Fruit fly (Drosophila melanogaster) whole organism, embryonic: ENCODE data around the gene kraken.

Experiments
- Bteb2 ChIP-seq: fragments of 200-800 bp; sonication (Bioruptor generic); optimal IDR thresholded peaks from 2 replicates; lab custom pipeline; 2016; ENCODE audit warnings: missing biosample characterization, missing genetic modification characterization
- CG10209 ChIP-seq: fragments of 200-800 bp; sonication (Bioruptor generic); optimal IDR thresholded peaks from 3 replicates; lab custom pipeline; 2017; ENCODE audit warnings: missing biosample characterization, mild to moderate bottlenecking, missing genetic modification characterization, missing genetic modification reagents
- CG10267 ChIP-seq: fragments of 200-800 bp; sonication (Bioruptor generic); optimal IDR thresholded peaks from 2 replicates; lab custom pipeline; 2018; ENCODE audit warnings: missing biosample characterization, mild to moderate bottlenecking, missing genetic modification characterization, moderate library complexity
- CG10979 ChIP-seq: fragments of 200-800 bp; sonication (Bioruptor generic); optimal IDR thresholded peaks from 2 replicates; lab custom pipeline; 2018; ENCODE audit warnings: missing biosample characterization, mild to moderate bottlenecking, missing genetic modification characterization, moderate library complexity
- CG11247 ChIP-seq: fragments of 200-800 bp; sonication (Bioruptor generic); IDR thresholded peaks from 2 replicates; pipeline ENCODE4 v1.3.6; 2022; ENCODE audit warnings: missing biosample characterization, missing genetic modification characterization
- CG11696 ChIP-seq: fragments of 200-800 bp; sonication (Bioruptor generic); IDR thresholded peaks from 2 replicates; pipeline ENCODE4 v1.3.6; 2022; ENCODE audit warnings: missing biosample characterization, missing genetic modification characterization
- CG13123 ChIP-seq: fragments of 200-800 bp; sonication (Bioruptor generic); optimal IDR thresholded peaks from 2 replicates; lab custom pipeline; 2016; ENCODE audit warnings: missing biosample characterization, missing genetic modification characterization
- CG15479 ChIP-seq: fragments of 200-800 bp; sonication (Bioruptor generic); optimal IDR thresholded peaks from 3 replicates; lab custom pipeline; 2019; ENCODE audit warnings: missing biosample characterization, mild to moderate bottlenecking, missing genetic modification characterization, moderate library complexity
- CG17612 ChIP-seq: fragments of 200-800 bp; sonication (Bioruptor generic); IDR thresholded peaks from 2 replicates; pipeline ENCODE4 v1.3.6; 2022; ENCODE audit warnings: missing biosample characterization, missing genetic modification characterization
- CG17829 ChIP-seq: fragments of 200-800 bp; optimal IDR thresholded peaks from 2 replicates; lab custom pipeline; 2019; ENCODE audit warnings: missing biosample characterization, mild to moderate bottlenecking, missing genetic modification characterization, moderate library complexity
- CG2712 ChIP-seq: fragments of 200-800 bp; optimal IDR thresholded peaks from 3 replicates; lab custom pipeline; 2019; ENCODE audit warnings: missing biosample characterization, mild to moderate bottlenecking, missing genetic modification characterization, moderate library complexity
- CG31365 ChIP-seq: fragments of 200-800 bp; sonication (Bioruptor generic); optimal IDR thresholded peaks from 2 replicates; lab custom pipeline; 2018; ENCODE audit warnings: missing biosample characterization, mild to moderate bottlenecking, missing genetic modification characterization
- CG3281 ChIP-seq: fragments of 200-800 bp; sonication (Bioruptor generic); optimal IDR thresholded peaks from 3 replicates; lab custom pipeline; 2017; ENCODE audit warnings: missing biosample characterization, mild to moderate bottlenecking, missing genetic modification characterization
- CG33213 ChIP-seq: fragments of 200-800 bp; sonication (Bioruptor generic); optimal IDR thresholded peaks from 3 replicates; lab custom pipeline; 2016; ENCODE audit warnings: missing biosample characterization, missing genetic modification characterization
- CG4282 ChIP-seq: fragments of 200-800 bp; sonication (Bioruptor generic); optimal IDR thresholded peaks from 2 replicates; lab custom pipeline; 2016; ENCODE audit warnings: missing biosample characterization, missing genetic modification characterization
- CG4328 ChIP-seq: fragments of 200-800 bp; sonication (Bioruptor generic); optimal IDR thresholded peaks from 3 replicates; lab custom pipeline; 2017; ENCODE audit warnings: missing biosample characterization, missing genetic modification reagents, missing genetic modification characterization
- CG4617 ChIP-seq: fragments of 200-800 bp; sonication (Bioruptor generic); optimal IDR thresholded peaks from 3 replicates; lab custom pipeline; 2016; ENCODE audit warnings: missing biosample characterization, missing genetic modification characterization, borderline replicate concordance
- CG4730 ChIP-seq: fragments of 200-800 bp; sonication (Bioruptor generic); IDR thresholded peaks from 2 replicates; pipeline ENCODE4 v1.3.6; 2022; ENCODE audit warnings: missing biosample characterization, missing genetic modification characterization
- CG8089 ChIP-seq: fragments of 200-800 bp; sonication (Bioruptor generic); optimal IDR thresholded peaks from 3 replicates; lab custom pipeline; 2016; ENCODE audit warnings: missing biosample characterization, missing genetic modification characterization
- CG8388 ChIP-seq: fragments of 200-800 bp; sonication (Bioruptor generic); optimal IDR thresholded peaks from 2 replicates; lab custom pipeline; 2019; ENCODE audit warnings: missing biosample characterization, mild to moderate bottlenecking, missing genetic modification characterization, moderate library complexity
- CG9817 ChIP-seq: fragments of 200-800 bp; sonication (Bioruptor generic); optimal IDR thresholded peaks from 2 replicates; lab custom pipeline; 2018; ENCODE audit warnings: missing biosample characterization, mild to moderate bottlenecking, missing genetic modification characterization, moderate library complexity
- CHES-1-like ChIP-seq: fragments of 200-800 bp; sonication (Bioruptor generic); optimal IDR thresholded peaks from 2 replicates; lab custom pipeline; 2016; ENCODE audit warnings: missing biosample characterization, missing genetic modification characterization
- CTCF ChIP-seq: fragments of 200-800 bp; sonication (Bioruptor generic); optimal IDR thresholded peaks from 2 replicates; lab custom pipeline; 2017; ENCODE audit warnings: missing biosample characterization, mild to moderate bottlenecking, missing genetic modification characterization, moderate library complexity
- Dad ChIP-seq: fragments of 200-800 bp; sonication (Bioruptor generic); optimal IDR thresholded peaks from 3 replicates; lab custom pipeline; 2016; ENCODE audit warnings: missing biosample characterization, missing genetic modification characterization
- Fer1 ChIP-seq: fragments of 200-800 bp; sonication (Bioruptor generic); optimal IDR thresholded peaks from 2 replicates; lab custom pipeline; 2017; ENCODE audit warnings: missing biosample characterization, mild to moderate bottlenecking, missing genetic modification characterization
- Gsc ChIP-seq: fragments of 200-800 bp; sonication (Bioruptor generic); IDR thresholded peaks from 2 replicates; pipeline ENCODE4 v1.3.6; 2022; ENCODE audit warnings: missing biosample characterization, missing genetic modification characterization
- HLH54F ChIP-seq: fragments of 200-800 bp; sonication (Bioruptor generic); optimal IDR thresholded peaks from 3 replicates; lab custom pipeline; 2016; ENCODE audit warnings: missing biosample characterization, missing genetic modification characterization
- HmgD ChIP-seq: fragments of 200-800 bp; sonication (Bioruptor generic); optimal IDR thresholded peaks from 3 replicates; lab custom pipeline; 2016; ENCODE audit warnings: missing biosample characterization, missing genetic modification characterization
- Hr3 ChIP-seq: fragments of 200-800 bp; sonication (Bioruptor generic); optimal IDR thresholded peaks from 3 replicates; lab custom pipeline; 2016; ENCODE audit warnings: missing biosample characterization, missing genetic modification characterization
- Hr51 ChIP-seq, 2 experiments: fragments of 200-800 bp; sonication (Bioruptor generic); optimal IDR thresholded peaks; 2 replicates in 1 of 2; 3 replicates in 1 of 2; lab custom pipeline; 2016 to 2018; ENCODE audit warnings: missing biosample characterization in 2 of 2, missing genetic modification characterization in 2 of 2, mild to moderate bottlenecking in 1 of 2, moderate library complexity in 1 of 2
- Lim3 ChIP-seq: fragments of 200-800 bp; sonication (Bioruptor generic); IDR thresholded peaks from 2 replicates; pipeline ENCODE4 v1.3.6; 2022; ENCODE audit warnings: missing biosample characterization, missing genetic modification characterization
- NFAT ChIP-seq: fragments of 200-800 bp; sonication (Bioruptor generic); IDR thresholded peaks from 2 replicates; pipeline ENCODE4 v1.3.6; 2022; ENCODE audit warnings: missing biosample characterization, missing genetic modification characterization
- Neu2 ChIP-seq: fragments of 200-800 bp; sonication (Bioruptor generic); optimal IDR thresholded peaks from 3 replicates; lab custom pipeline; 2016; ENCODE audit warnings: missing biosample characterization, missing genetic modification characterization, borderline replicate concordance
- Nf-YB ChIP-seq: fragments of 200-800 bp; sonication (Bioruptor generic); optimal IDR thresholded peaks from 3 replicates; lab custom pipeline; 2019; ENCODE audit warnings: missing biosample characterization, mild to moderate bottlenecking, missing genetic modification characterization, moderate library complexity
- Optix ChIP-seq: fragments of 200-800 bp; sonication (Bioruptor generic); IDR thresholded peaks from 3 replicates; pipeline ENCODE4 v1.3.6; 2022; ENCODE audit warnings: missing biosample characterization, missing genetic modification characterization
- ap ChIP-seq: fragments of 200-800 bp; sonication (Bioruptor generic); IDR thresholded peaks from 2 replicates; pipeline ENCODE4 v1.3.6; 2022; ENCODE audit warnings: missing biosample characterization, missing genetic modification characterization
- ara ChIP-seq: fragments of 200-800 bp; sonication (Bioruptor generic); IDR thresholded peaks from 2 replicates; pipeline ENCODE4 v1.3.6; 2022; ENCODE audit warnings: missing biosample characterization, missing genetic modification characterization
- ase ChIP-seq: fragments of 200-800 bp; sonication (Bioruptor generic); IDR thresholded peaks from 3 replicates; pipeline ENCODE4 v1.3.6; 2022; ENCODE audit warnings: missing biosample characterization, missing genetic modification characterization
- btn ChIP-seq: fragments of 200-800 bp; sonication (Bioruptor generic); optimal IDR thresholded peaks from 2 replicates; lab custom pipeline; 2016; ENCODE audit warnings: missing biosample characterization, missing genetic modification characterization
- chinmo ChIP-seq: fragments of 200-800 bp; sonication (Bioruptor generic); IDR thresholded peaks from 4 replicates; pipeline ENCODE4 v1.3.6; 2022; ENCODE audit warnings: missing biosample characterization, missing genetic modification characterization; ENCODE audit not compliant: partially characterized antibody
- ems ChIP-seq: fragments of 200-800 bp; sonication (Bioruptor generic); optimal IDR thresholded peaks from 3 replicates; lab custom pipeline; 2016; ENCODE audit warnings: missing biosample characterization, missing genetic modification characterization
- fd102C ChIP-seq: fragments of 200-800 bp; sonication (Bioruptor generic); optimal IDR thresholded peaks from 2 replicates; lab custom pipeline; 2018; ENCODE audit warnings: missing biosample characterization, mild to moderate bottlenecking, missing genetic modification characterization, moderate library complexity
- gt ChIP-seq: fragments of 200-800 bp; sonication (Bioruptor generic); IDR thresholded peaks from 2 replicates; pipeline ENCODE4 v1.3.6; 2022; ENCODE audit warnings: missing biosample characterization, missing genetic modification characterization
- ind ChIP-seq: fragments of 200-800 bp; sonication (Bioruptor generic); optimal IDR thresholded peaks from 3 replicates; lab custom pipeline; 2016; ENCODE audit warnings: missing biosample characterization, missing genetic modification characterization
- lab ChIP-seq: fragments of 200-800 bp; sonication (Bioruptor generic); optimal IDR thresholded peaks from 3 replicates; lab custom pipeline; 2017; ENCODE audit warnings: missing biosample characterization, missing genetic modification characterization, mild to moderate bottlenecking, moderate library complexity, missing genetic modification reagents
- mirr ChIP-seq: fragments of 200-800 bp; sonication (Bioruptor generic); optimal IDR thresholded peaks from 3 replicates; lab custom pipeline; 2018; ENCODE audit warnings: missing biosample characterization, mild to moderate bottlenecking, missing genetic modification characterization
- nom ChIP-seq: fragments of 200-800 bp; sonication (Bioruptor generic); optimal IDR thresholded peaks from 2 replicates; lab custom pipeline; 2017; ENCODE audit warnings: missing biosample characterization, missing genetic modification characterization, mild to moderate bottlenecking, moderate library complexity, missing genetic modification reagents
- pum ChIP-seq: fragments of 200-800 bp; sonication (Bioruptor generic); optimal IDR thresholded peaks from 2 replicates; lab custom pipeline; 2016; ENCODE audit warnings: missing biosample characterization, missing genetic modification characterization
- sr ChIP-seq: fragments of 200-800 bp; sonication (Bioruptor generic); IDR thresholded peaks from 3 replicates; pipeline ENCODE4 v1.3.6; 2022; ENCODE audit warnings: missing biosample characterization, missing genetic modification characterization
- tio ChIP-seq: fragments of 200-800 bp; sonication (Bioruptor generic); optimal IDR thresholded peaks from 2 replicates; lab custom pipeline; 2017; ENCODE audit warnings: missing biosample characterization, missing genetic modification characterization, inconsistent platforms
- twi ChIP-seq: fragments of 200-800 bp; optimal IDR thresholded peaks from 2 replicates; lab custom pipeline; 2019; ENCODE audit warnings: missing biosample characterization, mild to moderate bottlenecking, missing genetic modification characterization, moderate library complexity

kraken gene

DNA sequence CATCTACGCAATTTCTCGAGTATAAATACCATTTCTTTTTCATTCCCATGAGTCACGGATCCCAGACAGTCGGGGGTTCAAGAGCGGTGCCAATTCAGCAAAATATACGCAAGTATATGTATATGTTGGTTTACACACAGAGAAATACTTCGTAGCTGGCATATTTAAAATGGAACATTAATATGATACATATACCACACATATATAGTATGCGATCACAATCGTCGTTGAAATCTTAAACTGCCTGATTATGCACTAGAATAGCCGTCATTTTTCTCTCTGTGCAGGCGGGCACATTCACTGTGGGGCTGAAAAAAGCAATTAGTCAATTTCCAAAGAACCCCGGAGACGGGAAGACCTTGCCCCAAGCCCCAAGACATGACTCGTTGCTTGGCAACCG is 10.9 kb upstream of the kraken start (continued):
- 0 out of 4 replicates have a peak, but pooled peaks have one; percentile 45 for TF ChIP-seq chinmo
- TF ChIP-seq Nf-YB (GFP tag; lab: Kevin White, UChicago) = peak; percentile 34
- TF ChIP-seq nom = peak; percentile 95
- TF ChIP-seq ase = peak; percentile 66
- TF ChIP-seq lab (GFP tag; lab: Kevin White, UChicago) = peak; percentile 90
- TF ChIP-seq twi (tag; lab: Kevin White, UChicago) = no peak
- peak; percentile 59; the same call in 1 of the 3 replicates for TF ChIP-seq Optix
- no peak for TF ChIP-seq Dad
- peak; percentile 87 for TF ChIP-seq NFAT (GFP tag; lab: Robert Waterston, UW)
- TF ChIP-seq CHES-1-like (GFP tag; lab: Kevin White, UChicago) = peak; percentile 73
- TF ChIP-seq fd102C (GFP tag; lab: Kevin White, UChicago) = no peak
- no peak for TF ChIP-seq HmgD
- TF ChIP-seq CG2712 (tag; lab: Kevin White, UChicago) = peak; percentile 68
- TF ChIP-seq CG33213 (GFP tag; lab: Kevin White, UChicago) = no peak
- no peak for TF ChIP-seq CG31365 (tag; lab: Kevin White, UChicago)
- peak; percentile 67 for TF ChIP-seq CG10209
- TF ChIP-seq tio (GFP tag; lab: Kevin White, UChicago) = peak; percentile 74
- TF ChIP-seq HLH54F (GFP tag; lab: Kevin White, UChicago) = peak; percentile 62
- TF ChIP-seq CG4282 (GFP tag; lab: Kevin White, UChicago) = no peak
- TF ChIP-seq CG9817 = peak; percentile 66
- peak; percentile 47 for TF ChIP-seq CG8388 (GFP tag; lab: Kevin White, UChicago)
- TF ChIP-seq CG10267 (tag; lab: Kevin White, UChicago) = peak; percentile 43
- peak; percentile 74 for TF ChIP-seq ara (GFP tag; lab: Robert Waterston, UW)
- TF ChIP-seq CG3281 (GFP tag; lab: Kevin White, UChicago) = peak; percentile 83
- TF ChIP-seq CG15479 (GFP tag; lab: Kevin White, UChicago) = no peak
- peak; percentile 49 for TF ChIP-seq mirr
- peak; percentile 51; the same call in 1 of the 2 replicates for TF ChIP-seq ap (GFP tag; lab: Robert Waterston, UW)
- TF ChIP-seq CG11696 = peak; percentile 68
- peak; percentile 57 for TF ChIP-seq CG8089 (GFP tag; lab: Kevin White, UChicago)
- TF ChIP-seq ems (GFP tag; lab: Kevin White, UChicago) = peak; percentile 51
- TF ChIP-seq ind = peak; percentile 70
- peak; percentile 51; the same call in 1 of the 2 replicates for TF ChIP-seq CG4730 (GFP tag; lab: Robert Waterston, UW)
- TF ChIP-seq CTCF (GFP tag; lab: Kevin White, UChicago) = no peak
- peak; percentile 82 for TF ChIP-seq CG11247 (GFP tag; lab: Robert Waterston, UW)
- TF ChIP-seq pum (GFP tag; lab: Kevin White, UChicago) = no peak
- peak; percentile 52; the same call in 1 of the 2 replicates for TF ChIP-seq Lim3 (GFP tag; lab: Robert Waterston, UW)
- no peak for TF ChIP-seq CG13123 (GFP tag; lab: Kevin White, UChicago)
- peak; percentile 55; the same call in 1 of the 2 replicates for TF ChIP-seq CG17612
- TF ChIP-seq CG4328 (GFP tag; lab: Kevin White, UChicago) = peak; percentile 24
- TF ChIP-seq sr (GFP tag; lab: Robert Waterston, UW) = peak; percentile 45; the same call in 1 of the 3 replicates
- peak; percentile 58 for TF ChIP-seq CG10979 (tag; lab: Kevin White, UChicago)
- TF ChIP-seq Hr51 (GFP tag; optimal IDR thresholded peaks at IDR 0.05; lab: Kevin White, UChicago) = peak; percentile 23 to 55
- TF ChIP-seq Fer1 (GFP tag; lab: Kevin White, UChicago) = peak; percentile 74
- peak; percentile 61 for TF ChIP-seq Hr3
- TF ChIP-seq CG17829 (tag; lab: Kevin White, UChicago) = peak; percentile 63
- no peak for TF ChIP-seq btn
- TF ChIP-seq gt (GFP tag; lab: Robert Waterston, UW) = peak; percentile 77
- peak; percentile 31 for TF ChIP-seq Bteb2 (GFP tag; lab: Kevin White, UChicago)
- no peak for TF ChIP-seq CG4617 (GFP tag; lab: Kevin White, UChicago)
- no peak for TF ChIP-seq Neu2 (GFP tag; lab: Kevin White, UChicago)
- TF ChIP-seq Gsc (GFP tag; lab: Robert Waterston, UW) = peak; percentile 31; the same call in 1 of the 2 replicates
